Fruit fly (Drosophila melanogaster) whole organism, embryonic: ENCODE data around the gene Nsf2.

ENCODE experiments used
- Asciz ChIP-seq: fragments of 200-800 bp; sonication (Bioruptor generic); optimal IDR thresholded peaks from 2 replicates; lab custom pipeline; 2017; ENCODE audit warnings: missing biosample characterization, mild to moderate bottlenecking, missing genetic modification characterization, missing genetic modification reagents
- Atf6 ChIP-seq: fragments of 200-800 bp; sonication (Bioruptor generic); IDR thresholded peaks from 2 replicates; pipeline ENCODE4 v1.3.6; 2022; ENCODE audit warnings: missing biosample characterization, missing genetic modification characterization
- CG10462 ChIP-seq: fragments of 200-800 bp; sonication (Bioruptor generic); optimal IDR thresholded peaks from 2 replicates; lab custom pipeline; 2016; ENCODE audit warnings: missing biosample characterization, missing genetic modification characterization
- CG11085 ChIP-seq: fragments of 200-800 bp; sonication (Bioruptor generic); IDR thresholded peaks from 2 replicates; pipeline ENCODE4 v1.3.6; 2022; ENCODE audit warnings: missing biosample characterization, missing genetic modification characterization
- CG11247 ChIP-seq: fragments of 200-800 bp; sonication (Bioruptor generic); IDR thresholded peaks from 2 replicates; pipeline ENCODE4 v1.3.6; 2022; ENCODE audit warnings: missing biosample characterization, missing genetic modification characterization
- CG11560 ChIP-seq: fragments of 200-800 bp; sonication (Bioruptor generic); IDR thresholded peaks from 3 replicates; pipeline ENCODE4 v1.3.6; 2022; ENCODE audit warnings: missing biosample characterization, missing genetic modification characterization
- CG1233 ChIP-seq: fragments of 200-800 bp; sonication (Bioruptor generic); optimal IDR thresholded peaks from 4 replicates; lab custom pipeline; 2018; ENCODE audit warnings: missing biosample characterization, mild to moderate bottlenecking, missing genetic modification characterization
- CG12659 ChIP-seq: fragments of 200-800 bp; sonication (Bioruptor generic); optimal IDR thresholded peaks from 3 replicates; lab custom pipeline; 2017; ENCODE audit warnings: mild to moderate bottlenecking, missing biosample characterization, missing genetic modification reagents, missing genetic modification characterization
- CG14667 ChIP-seq: fragments of 200-800 bp; sonication (Bioruptor generic); IDR thresholded peaks from 2 replicates; pipeline ENCODE4 v1.3.6; 2022; ENCODE audit warnings: missing biosample characterization, missing genetic modification characterization
- CG14860 ChIP-seq: fragments of 200-800 bp; sonication (Bioruptor generic); IDR thresholded peaks from 3 replicates; pipeline ENCODE4 v1.3.6; 2022; ENCODE audit warnings: missing biosample characterization, missing genetic modification characterization; ENCODE audit not compliant: partially characterized antibody
- CG16779 ChIP-seq: fragments of 200-800 bp; sonication (Bioruptor generic); IDR thresholded peaks from 2 replicates; pipeline ENCODE4 v1.3.6; 2022; ENCODE audit warnings: missing biosample characterization, missing genetic modification characterization
- CG16815 ChIP-seq: fragments of 200-800 bp; sonication (Bioruptor generic); optimal IDR thresholded peaks from 3 replicates; lab custom pipeline; 2017; ENCODE audit warnings: missing biosample characterization, mild to moderate bottlenecking, missing genetic modification characterization
- CG18599 ChIP-seq: fragments of 200-800 bp; sonication (Bioruptor generic); optimal IDR thresholded peaks from 3 replicates; lab custom pipeline; 2017; ENCODE audit warnings: missing biosample characterization, missing genetic modification characterization, mild to moderate bottlenecking, moderate library complexity, missing genetic modification reagents
- CG2120 ChIP-seq: fragments of 200-800 bp; sonication (Bioruptor generic); optimal IDR thresholded peaks from 3 replicates; lab custom pipeline; 2016; ENCODE audit warnings: missing biosample characterization, missing genetic modification characterization
- CG33557 ChIP-seq: fragments of 200-800 bp; sonication (Bioruptor generic); optimal IDR thresholded peaks from 2 replicates; lab custom pipeline; 2019; ENCODE audit warnings: missing biosample characterization, mild to moderate bottlenecking, missing genetic modification characterization, moderate library complexity
- CG3838 ChIP-seq: fragments of 200-800 bp; sonication (Bioruptor generic); optimal IDR thresholded peaks from 3 replicates; lab custom pipeline; 2016; ENCODE audit warnings: missing biosample characterization, missing genetic modification characterization
- CG4282 ChIP-seq: fragments of 200-800 bp; sonication (Bioruptor generic); optimal IDR thresholded peaks from 2 replicates; lab custom pipeline; 2016; ENCODE audit warnings: missing biosample characterization, missing genetic modification characterization
- CG4424 ChIP-seq: fragments of 200-800 bp; sonication (Bioruptor generic); optimal IDR thresholded peaks from 3 replicates; lab custom pipeline; 2016; ENCODE audit warnings: missing biosample characterization, missing genetic modification characterization
- CG4820 ChIP-seq: fragments of 200-800 bp; sonication (Bioruptor generic); optimal IDR thresholded peaks from 3 replicates; lab custom pipeline; 2016; ENCODE audit warnings: missing biosample characterization, missing genetic modification characterization
- CG5245 ChIP-seq: fragments of 200-800 bp; sonication (Bioruptor generic); optimal IDR thresholded peaks from 3 replicates; lab custom pipeline; 2016; ENCODE audit warnings: missing biosample characterization, missing genetic modification characterization
- CG7963 ChIP-seq: fragments of 200-800 bp; sonication (Bioruptor generic); IDR thresholded peaks from 3 replicates; pipeline ENCODE4 v1.3.6; 2022; ENCODE audit warnings: missing biosample characterization, missing genetic modification characterization; ENCODE audit not compliant: partially characterized antibody
- CG8359 ChIP-seq: fragments of 200-800 bp; sonication (Bioruptor generic); optimal IDR thresholded peaks from 2 replicates; lab custom pipeline; 2017; ENCODE audit warnings: missing biosample characterization, mild to moderate bottlenecking, missing genetic modification characterization, borderline replicate concordance
- CG8944 ChIP-seq: fragments of 200-800 bp; sonication (Bioruptor generic); optimal IDR thresholded peaks from 3 replicates; lab custom pipeline; 2016; ENCODE audit warnings: missing biosample characterization, missing genetic modification characterization
- CrebB ChIP-seq: fragments of 200-800 bp; sonication (Bioruptor generic); optimal IDR thresholded peaks from 3 replicates; lab custom pipeline; 2018; ENCODE audit warnings: missing biosample characterization, mild to moderate bottlenecking, missing genetic modification characterization
- Dbx ChIP-seq: fragments of 200-800 bp; sonication (Bioruptor generic); IDR thresholded peaks from 3 replicates; pipeline ENCODE4 v1.3.6; 2022; ENCODE audit warnings: missing biosample characterization, missing genetic modification characterization
- ERR ChIP-seq: fragments of 200-800 bp; sonication (Bioruptor generic); optimal IDR thresholded peaks from 2 replicates; lab custom pipeline; 2016; ENCODE audit warnings: missing biosample characterization, missing genetic modification characterization
- Elba2 ChIP-seq: fragments of 200-800 bp; sonication (Bioruptor generic); optimal IDR thresholded peaks from 3 replicates; lab custom pipeline; 2016; ENCODE audit warnings: missing biosample characterization, missing genetic modification characterization
- Ets65A ChIP-seq: fragments of 200-800 bp; sonication (Bioruptor generic); peaks from one replicate; lab custom pipeline; 2016; ENCODE audit warnings: missing biosample characterization, missing genetic modification characterization
- Hr39 ChIP-seq: fragments of >200 bp; optimal IDR thresholded peaks from 2 replicates; lab custom pipeline; 2017
- Jarid2 ChIP-seq: fragments of 200-800 bp; sonication (Bioruptor generic); optimal IDR thresholded peaks from 3 replicates; lab custom pipeline; 2017; ENCODE audit warnings: mild to moderate bottlenecking, missing biosample characterization, missing genetic modification reagents, missing genetic modification characterization
- Lhr ChIP-seq: fragments of 200-800 bp; sonication (Bioruptor generic); optimal IDR thresholded peaks from 3 replicates; lab custom pipeline; 2017; ENCODE audit warnings: mild to moderate bottlenecking, missing biosample characterization, missing genetic modification reagents, missing genetic modification characterization
- Med ChIP-seq: fragments of 200-800 bp; sonication (Bioruptor generic); peaks from one replicate; lab custom pipeline; 2016; ENCODE audit warnings: missing biosample characterization, missing genetic modification characterization, mild to moderate bottlenecking, inconsistent platforms, moderate library complexity
- Neu2 ChIP-seq: fragments of 200-800 bp; sonication (Bioruptor generic); optimal IDR thresholded peaks from 3 replicates; lab custom pipeline; 2016; ENCODE audit warnings: missing biosample characterization, missing genetic modification characterization, borderline replicate concordance
- NfI ChIP-seq: fragments of 200-800 bp; sonication (Bioruptor generic); optimal IDR thresholded peaks from 3 replicates; lab custom pipeline; 2018; ENCODE audit warnings: missing biosample characterization, mild to moderate bottlenecking, missing genetic modification characterization, moderate library complexity
- Oaz ChIP-seq: fragments of 200-800 bp; sonication (Bioruptor generic); IDR thresholded peaks from 2 replicates; pipeline ENCODE4 v1.3.6; 2022; ENCODE audit warnings: missing biosample characterization, missing genetic modification characterization
- aop ChIP-seq: fragments of 200-800 bp; sonication (Bioruptor generic); IDR thresholded peaks from 2 replicates; pipeline ENCODE4 v1.3.6; 2022; ENCODE audit warnings: missing biosample characterization, missing genetic modification characterization
- ci ChIP-seq: fragments of 200-800 bp; sonication (Bioruptor generic); IDR thresholded peaks from 3 replicates; pipeline ENCODE4 v1.3.6; 2022; ENCODE audit warnings: missing biosample characterization, missing genetic modification characterization
- dmrt11E ChIP-seq: fragments of 200-800 bp; sonication (Bioruptor generic); optimal IDR thresholded peaks from 3 replicates; lab custom pipeline; 2018; ENCODE audit warnings: missing biosample characterization, mild to moderate bottlenecking, missing genetic modification characterization, moderate library complexity
- dmrt99B ChIP-seq: fragments of 200-800 bp; sonication (Bioruptor generic); optimal IDR thresholded peaks from 2 replicates; lab custom pipeline; 2018; ENCODE audit warnings: missing biosample characterization, mild to moderate bottlenecking, missing genetic modification characterization, moderate library complexity
- h ChIP-seq: fragments of >200 bp; optimal IDR thresholded peaks from 2 replicates; lab custom pipeline; 2017
- jumu ChIP-seq: fragments of 200-800 bp; sonication (Bioruptor generic); optimal IDR thresholded peaks from 3 replicates; lab custom pipeline; 2016; ENCODE audit warnings: missing biosample characterization, missing genetic modification characterization
- lilli ChIP-seq: fragments of 200-800 bp; sonication (Bioruptor generic); optimal IDR thresholded peaks from 3 replicates; lab custom pipeline; 2016; ENCODE audit warnings: missing biosample characterization, missing genetic modification characterization
- onecut ChIP-seq: fragments of 200-800 bp; sonication (Bioruptor generic); IDR thresholded peaks from 2 replicates; pipeline ENCODE4 v1.3.6; 2022; ENCODE audit warnings: missing biosample characterization, missing genetic modification characterization
- phol ChIP-seq: fragments of 200-800 bp; sonication (Bioruptor generic); optimal IDR thresholded peaks from 3 replicates; lab custom pipeline; 2018; ENCODE audit warnings: missing biosample characterization, mild to moderate bottlenecking, missing genetic modification characterization, moderate library complexity
- prd ChIP-seq, 3 experiments: fragments of >200 bp in 2 of 3; fragments of 200-800 bp in 1 of 3; sonication (Bioruptor generic) in 1 of 3; optimal IDR thresholded peaks in 2 of 3; IDR thresholded peaks in 1 of 3; 2 replicates in 2 of 3; 3 replicates in 1 of 3; pipeline versions ENCODE4 v1.3.6 to Lab custom; 2017 to 2022; ENCODE audit warnings: missing biosample characterization in 1 of 3, missing genetic modification characterization in 1 of 3
- pzg ChIP-seq: fragments of 200-800 bp; sonication (Bioruptor generic); optimal IDR thresholded peaks from 3 replicates; lab custom pipeline; 2018; ENCODE audit warnings: missing biosample characterization, mild to moderate bottlenecking, missing genetic modification characterization, moderate library complexity
- sim ChIP-seq: fragments of 200-800 bp; sonication (Bioruptor generic); IDR thresholded peaks from 2 replicates; pipeline ENCODE4 v1.3.6; 2022; ENCODE audit warnings: missing biosample characterization, missing genetic modification characterization
- slou ChIP-seq: fragments of 200-800 bp; sonication (Bioruptor generic); optimal IDR thresholded peaks from 3 replicates; lab custom pipeline; 2016; ENCODE audit warnings: missing biosample characterization, missing genetic modification characterization
- sqz ChIP-seq: fragments of 200-800 bp; sonication (Bioruptor generic); optimal IDR thresholded peaks from 3 replicates; lab custom pipeline; 2018; ENCODE audit warnings: missing biosample characterization, mild to moderate bottlenecking, missing genetic modification characterization
- toy ChIP-seq: fragments of 200-800 bp; sonication (Bioruptor generic); IDR thresholded peaks from 2 replicates; pipeline ENCODE4 v1.3.6; 2022; ENCODE audit warnings: missing biosample characterization, missing genetic modification characterization
- vvl ChIP-seq: fragments of 200-800 bp; sonication (Bioruptor generic); IDR thresholded peaks from 2 replicates; pipeline ENCODE4 v1.3.6; 2022; ENCODE audit warnings: missing biosample characterization, missing genetic modification characterization

Nsf2 gene

dm6 chr3R:13840956-13841355 lies 3.2 kb upstream of the Nsf2 start (continued):
- no peak for TF ChIP-seq onecut (GFP tag; lab: Robert Waterston, UW)
- TF ChIP-seq dmrt11E = peak; percentile 15
- no peak for TF ChIP-seq pzg (GFP tag; lab: Kevin White, UChicago)
- TF ChIP-seq CG33557 (GFP tag; lab: Kevin White, UChicago) = no peak
- no peak for TF ChIP-seq Oaz (GFP tag; lab: Robert Waterston, UW)
- TF ChIP-seq dmrt99B (tag; lab: Kevin White, UChicago) = no peak
- TF ChIP-seq CG4820 = no peak
- no peak for TF ChIP-seq toy (GFP tag; lab: Robert Waterston, UW)
- TF ChIP-seq ci (GFP tag; lab: Robert Waterston, UW) = no peak
- no peak for TF ChIP-seq CG8944
- TF ChIP-seq phol = no peak
- no peak for TF ChIP-seq ERR
- TF ChIP-seq Atf6 = no peak
- no peak for TF ChIP-seq NfI (GFP tag; lab: Kevin White, UChicago)
- TF ChIP-seq CG16779 (GFP tag; lab: Robert Waterston, UW) = no peak
- TF ChIP-seq Med (GFP tag; lab: Kevin White, UChicago) = peak; percentile 18
- no peak for TF ChIP-seq h
- no peak for TF ChIP-seq prd (optimal IDR thresholded peaks at IDR 0.05; lab: Kevin White, UChicago)
- peak; percentile 61; the same call in 2 of the 3 replicates for TF ChIP-seq prd (GFP tag; IDR thresholded peaks at IDR 0.05; lab: Robert Waterston, UW)

dm6 chr3R:13839883-13840412 lies 2.2 kb upstream of the Nsf2 start, which contains the start of gene CG31495:
Gene CG31495 (minus strand): TSS chr3R:13839934.
- TF ChIP-seq CG4282 (GFP tag; lab: Kevin White, UChicago) (no peak), Dbx (0 out of 3 replicates have a peak, but pooled peaks have one; percentile 37), CG4424 (GFP tag; lab: Kevin White, UChicago) (no peak), Med (GFP tag; lab: Kevin White, UChicago) (peak; percentile 66), slou (no peak), CG2120 (GFP tag; lab: Kevin White, UChicago) (peak; percentile 50), Jarid2 (no peak), Lhr (GFP tag; lab: Kevin White, UChicago) (peak; percentile 51), Elba2 (no peak), Neu2 (GFP tag; lab: Kevin White, UChicago) (no peak), sqz (GFP tag; lab: Kevin White, UChicago) (no peak), CG12659 (GFP tag; lab: Kevin White, UChicago) (peak; percentile 71), Hr39 (no peak), CG11085 (no peak), jumu (GFP tag; lab: Kevin White, UChicago) (no peak), CG14667 (no peak), CG5245 (GFP tag; lab: Kevin White, UChicago) (no peak), aop (GFP tag; lab: Robert Waterston, UW) (no peak), CG3838 (GFP tag; lab: Kevin White, UChicago) (no peak), CG7963 (peak; percentile 5; the same call in 1 of the 3 replicates), CG11247 (GFP tag; lab: Robert Waterston, UW) (no peak), CG14860 (peak; percentile 64; the same call in 2 of the 3 replicates), lilli (GFP tag; lab: Kevin White, UChicago) (peak; percentile 42), CG8944 (no peak), CrebB (tag; lab: Kevin White, UChicago) (no peak), CG18599 (GFP tag; lab: Kevin White, UChicago) (no peak), CG10462 (no peak), CG11560 (tag; lab: Robert Waterston, UW) (no peak), Ets65A (GFP tag; lab: Kevin White, UChicago) (peak; percentile 84), CG1233 (GFP tag; lab: Kevin White, UChicago) (no peak), sim (GFP tag; lab: Robert Waterston, UW) (no peak), Asciz (GFP tag; lab: Kevin White, UChicago) (no peak), vvl (GFP tag; lab: Robert Waterston, UW) (peak; percentile 41; the same call in 1 of the 2 replicates), CG16815 (GFP tag; lab: Kevin White, UChicago) (no peak), CG8359 (GFP tag; lab: Kevin White, UChicago) (no peak)
